Worm (Caenorhabditis elegans) whole organism, L1 larva: ENCODE results near the gene twk-5.

Experiments used
- C04F5.9 ChIP-seq: sonication (generic microtip); optimal IDR thresholded peaks from 2 replicates; lab custom pipeline; 2016; ENCODE audit warnings: missing genetic modification characterization, missing compliant biosample characterization
- C16A3.4 ChIP-seq: fragments of 150-350 bp; optimal IDR thresholded peaks from 2 replicates; lab custom pipeline; 2014; ENCODE audit warnings: missing biosample characterization, missing genetic modification characterization
- C34B4.2 ChIP-seq: sonication (generic microtip); optimal IDR thresholded peaks from 2 replicates; lab custom pipeline; 2017; ENCODE audit warnings: mild to moderate bottlenecking, missing genetic modification characterization, missing compliant biosample characterization
- F16B12.6 ChIP-seq: fragments of 150-350 bp; optimal IDR thresholded peaks from 2 replicates; lab custom pipeline; 2014; ENCODE audit warnings: missing biosample characterization, missing genetic modification characterization
- Y116A8C.19 ChIP-seq: sonication (generic microtip); optimal IDR thresholded peaks from 2 replicates; lab custom pipeline; 2016; ENCODE audit warnings: missing compliant biosample characterization, missing genetic modification characterization, borderline replicate concordance
- aha-1 ChIP-seq: fragments of 150-350 bp; optimal IDR thresholded peaks from 2 replicates; lab custom pipeline; 2014; ENCODE audit warnings: missing biosample characterization, missing genetic modification characterization
- aly-2 ChIP-seq: fragments of 150-350 bp; optimal IDR thresholded peaks from 2 replicates; lab custom pipeline; 2014; ENCODE audit warnings: missing biosample characterization, missing genetic modification characterization
- blmp-1 ChIP-seq: fragments of 150-350 bp; optimal IDR thresholded peaks from 2 replicates; lab custom pipeline; 2014; ENCODE audit warnings: missing biosample characterization, missing genetic modification characterization
- ceh-63 ChIP-seq: fragments of 200-800 bp; sonication (Bioruptor generic); optimal IDR thresholded peaks from 2 replicates; lab custom pipeline; 2018; ENCODE audit warnings: mild to moderate bottlenecking, missing genetic modification characterization, missing compliant biosample characterization
- ceh-82 ChIP-seq, 3 experiments: fragments of 150-350 bp in 1 of 3; sonication (generic microtip) in 2 of 3; optimal IDR thresholded peaks; 2 replicates each; lab custom pipeline; 2014 to 2017; ENCODE audit warnings: missing biosample characterization in 3 of 3, missing genetic modification characterization in 3 of 3
- ceh-90 ChIP-seq: sonication (generic microtip); optimal IDR thresholded peaks from 2 replicates; lab custom pipeline; 2016; ENCODE audit warnings: missing genetic modification characterization, missing compliant biosample characterization
- dpl-1 ChIP-seq, 3 experiments: fragments of 150-350 bp in 2 of 3; sonication (generic microtip) in 1 of 3; optimal IDR thresholded peaks; 2 replicates each; lab custom pipeline; 2014 to 2017; ENCODE audit warnings: missing biosample characterization in 3 of 3, missing genetic modification characterization in 3 of 3, missing genetic modification reagents in 3 of 3
- efl-3 ChIP-seq: fragments of 200-800 bp; sonication (Bioruptor generic); optimal IDR thresholded peaks from 2 replicates; lab custom pipeline; 2018; ENCODE audit warnings: mild to moderate bottlenecking, missing genetic modification characterization, missing compliant biosample characterization
- egl-27 ChIP-seq, 2 experiments: fragments of 150-350 bp in 1 of 2; sonication (generic microtip); optimal IDR thresholded peaks; 3 replicates each; lab custom pipeline; 2017 to 2018; ENCODE audit warnings: missing biosample characterization in 2 of 2, missing genetic modification characterization in 2 of 2, missing genetic modification reagents in 2 of 2
- elt-3 ChIP-seq, 6 experiments: fragments of 150-350 bp in 1 of 6; sonication (generic microtip); optimal IDR thresholded peaks; 2 replicates each; lab custom pipeline; 2017 to 2018; ENCODE audit warnings: missing biosample characterization in 6 of 6, missing genetic modification characterization in 6 of 6, inconsistent platforms in 1 of 6
- fkh-10 ChIP-seq: sonication (generic microtip); optimal IDR thresholded peaks from 2 replicates; lab custom pipeline; 2017; ENCODE audit warnings: missing biosample characterization, missing genetic modification reagents, missing genetic modification characterization
- fkh-8 ChIP-seq: sonication (generic microtip); optimal IDR thresholded peaks from 2 replicates; lab custom pipeline; 2016; ENCODE audit warnings: mild to moderate bottlenecking, missing genetic modification characterization, missing compliant biosample characterization
- grh-1 ChIP-seq: fragments of 200-800 bp; sonication (Bioruptor generic); IDR thresholded peaks from 2 replicates; pipeline ENCODE4 v1.3.6; 2022; ENCODE audit warnings: missing genetic modification reagents, missing genetic modification characterization, missing compliant biosample characterization
- hlh-17 ChIP-seq: fragments of 200-800 bp; sonication (Bioruptor generic); optimal IDR thresholded peaks from 2 replicates; lab custom pipeline; 2018; ENCODE audit warnings: missing genetic modification characterization, mild to moderate bottlenecking, missing compliant biosample characterization, moderate library complexity, borderline replicate concordance
- hlh-4 ChIP-seq: sonication (generic microtip); optimal IDR thresholded peaks from 2 replicates; lab custom pipeline; 2016; ENCODE audit warnings: mild to moderate bottlenecking, missing genetic modification characterization, missing compliant biosample characterization
- jun-1 ChIP-seq: fragments of 150-350 bp; optimal IDR thresholded peaks from 2 replicates; lab custom pipeline; 2014; ENCODE audit warnings: missing biosample characterization, missing genetic modification reagents, missing genetic modification characterization
- lin-13 ChIP-seq: fragments of 150-350 bp; optimal IDR thresholded peaks from 2 replicates; lab custom pipeline; 2014; ENCODE audit warnings: missing biosample characterization, missing genetic modification reagents, missing genetic modification characterization
- lin-14 ChIP-seq: fragments of 200-800 bp; sonication (Bioruptor generic); optimal IDR thresholded peaks from 2 replicates; lab custom pipeline; 2018; ENCODE audit warnings: mild to moderate bottlenecking, missing genetic modification characterization, moderate library complexity, missing compliant biosample characterization
- lin-35 ChIP-seq, 2 experiments: fragments of 150-350 bp; optimal IDR thresholded peaks; 2 replicates each; lab custom pipeline; 2014; ENCODE audit warnings: missing biosample characterization in 2 of 2, missing genetic modification characterization in 2 of 2, missing genetic modification reagents in 2 of 2
- lir-3 ChIP-seq: sonication (generic microtip); optimal IDR thresholded peaks from 2 replicates; lab custom pipeline; 2016; ENCODE audit warnings: mild to moderate bottlenecking, missing genetic modification characterization, moderate library complexity, missing compliant biosample characterization; ENCODE audit not compliant: poor library complexity
- lsy-2 ChIP-seq, 2 experiments: fragments of 150-350 bp; optimal IDR thresholded peaks; 2 replicates each; lab custom pipeline; 2014; ENCODE audit warnings: missing biosample characterization in 2 of 2, missing genetic modification characterization in 2 of 2
- mep-1 ChIP-seq: fragments of 150-350 bp; optimal IDR thresholded peaks from 2 replicates; lab custom pipeline; 2014; ENCODE audit warnings: missing biosample characterization, missing genetic modification characterization
- nhr-19 ChIP-seq: fragments of 200-800 bp; sonication (Bioruptor generic); conservative IDR thresholded peaks from 2 replicates; pipeline ENCODE4 v1.3.6; 2022; ENCODE audit warnings: missing genetic modification characterization, missing compliant biosample characterization
- nhr-20 ChIP-seq: sonication (generic microtip); optimal IDR thresholded peaks from 2 replicates; lab custom pipeline; 2016; ENCODE audit warnings: mild to moderate bottlenecking, missing genetic modification characterization, missing compliant biosample characterization
- nhr-237 ChIP-seq: fragments of 150-350 bp; optimal IDR thresholded peaks from 2 replicates; lab custom pipeline; 2014; ENCODE audit warnings: missing biosample characterization, missing genetic modification characterization
- nhr-47 ChIP-seq: sonication (generic microtip); optimal IDR thresholded peaks from 2 replicates; lab custom pipeline; 2016; ENCODE audit warnings: mild to moderate bottlenecking, missing genetic modification characterization, moderate library complexity, missing compliant biosample characterization
- nhr-71 ChIP-seq: sonication (generic microtip); optimal IDR thresholded peaks from 2 replicates; lab custom pipeline; 2016; ENCODE audit warnings: mild to moderate bottlenecking, missing genetic modification characterization, moderate library complexity, missing compliant biosample characterization
- nhr-84 ChIP-seq: sonication (generic microtip); optimal IDR thresholded peaks from 2 replicates; lab custom pipeline; 2017; ENCODE audit warnings: missing biosample characterization, missing genetic modification characterization
- nhr-85 ChIP-seq: sonication (generic microtip); peaks from one replicate; lab custom pipeline; 2016; ENCODE audit warnings: missing genetic modification characterization, inconsistent platforms, missing compliant biosample characterization
- pag-3 ChIP-seq: sonication (generic microtip); optimal IDR thresholded peaks from 2 replicates; lab custom pipeline; 2017; ENCODE audit warnings: missing genetic modification characterization, mild to moderate bottlenecking, missing compliant biosample characterization, antibody characterized with exemption, borderline replicate concordance; ENCODE audit not compliant: insufficient read depth
- pax-3 ChIP-seq: fragments of 200-800 bp; sonication (Bioruptor generic); optimal IDR thresholded peaks from 2 replicates; lab custom pipeline; 2018; ENCODE audit warnings: mild to moderate bottlenecking, missing genetic modification characterization, moderate library complexity, missing compliant biosample characterization
- skn-1 ChIP-seq: fragments of 150-350 bp; optimal IDR thresholded peaks from 2 replicates; lab custom pipeline; 2014; ENCODE audit warnings: missing biosample characterization, missing genetic modification characterization
- snpc-4 ChIP-seq: fragments of 150-350 bp; optimal IDR thresholded peaks from 2 replicates; lab custom pipeline; 2014; ENCODE audit warnings: missing biosample characterization, missing genetic modification characterization
- sptf-1 ChIP-seq: fragments of 150-350 bp; optimal IDR thresholded peaks from 2 replicates; lab custom pipeline; 2014; ENCODE audit warnings: missing biosample characterization, missing genetic modification characterization
- sup-37 ChIP-seq: fragments of 200-800 bp; sonication (Bioruptor generic); optimal IDR thresholded peaks from 2 replicates; lab custom pipeline; 2018; ENCODE audit warnings: mild to moderate bottlenecking, missing genetic modification characterization, missing compliant biosample characterization
- tbx-2 ChIP-seq: sonication (generic microtip); optimal IDR thresholded peaks from 2 replicates; lab custom pipeline; 2016; ENCODE audit warnings: missing genetic modification characterization, missing compliant biosample characterization
- unc-130 ChIP-seq: fragments of 150-350 bp; optimal IDR thresholded peaks from 2 replicates; lab custom pipeline; 2017; ENCODE audit warnings: missing biosample characterization, missing genetic modification characterization, inconsistent platforms
- unc-86 ChIP-seq: sonication (generic microtip); optimal IDR thresholded peaks from 2 replicates; lab custom pipeline; 2016; ENCODE audit warnings: missing genetic modification characterization, missing compliant biosample characterization
- unc-98 ChIP-seq: fragments of 200-800 bp; sonication (Bioruptor generic); IDR thresholded peaks from 2 replicates; pipeline ENCODE4 v1.3.6; 2022; ENCODE audit warnings: missing genetic modification characterization, missing compliant biosample characterization
- zag-1 ChIP-seq: fragments of 150-350 bp; optimal IDR thresholded peaks from 2 replicates; lab custom pipeline; 2014; ENCODE audit warnings: missing biosample characterization, missing genetic modification characterization
- zip-4 ChIP-seq: fragments of 200-800 bp; sonication (Bioruptor generic); optimal IDR thresholded peaks from 2 replicates; lab custom pipeline; 2018; ENCODE audit warnings: mild to moderate bottlenecking, missing genetic modification characterization, moderate library complexity, missing compliant biosample characterization
- ztf-11 ChIP-seq, 2 experiments: sonication (generic microtip); optimal IDR thresholded peaks; 2 replicates each; lab custom pipeline; 2016 to 2017; ENCODE audit warnings: missing genetic modification characterization in 2 of 2, missing biosample characterization in 1 of 2, missing compliant biosample characterization in 1 of 2
- ztf-4 ChIP-seq: fragments of 150-350 bp; optimal IDR thresholded peaks from 2 replicates; lab custom pipeline; 2014; ENCODE audit warnings: missing biosample characterization, missing genetic modification characterization

The twk-5 gene

ce11 chrII:11495307-11495706, 10.2 kb upstream of the twk-5 start, which contains the start of the genes ooc-3 and B0334.4 (continued):
- peak; percentile 16 for TF ChIP-seq C16A3.4 (tag; lab: Kevin White, UChicago)
- TF ChIP-seq unc-98 (GFP tag; lab: Robert Waterston, UW), result no peak
- no peak for TF ChIP-seq nhr-237 (tag; lab: Kevin White, UChicago)
- peak; percentile 27 for TF ChIP-seq nhr-71 (tag; lab: Kevin White, UChicago)
- TF ChIP-seq ceh-63 (GFP tag; lab: Kevin White, UChicago), result no peak
- TF ChIP-seq ceh-82 (tag; optimal IDR thresholded peaks at IDR 0.05; lab: Kevin White, UChicago), result peak in 2 of 3 experiments; percentile 18 to 48
- peak; percentile 44 to 60 for TF ChIP-seq lin-35 (GFP tag; optimal IDR thresholded peaks at IDR 0.05; lab: Kevin White, UChicago)
- peak; percentile 22 for TF ChIP-seq lin-14
- TF ChIP-seq lin-13 (GFP tag; lab: Kevin White, UChicago), result no peak
- TF ChIP-seq fkh-8 (tag; lab: Kevin White, UChicago), result no peak
- TF ChIP-seq mep-1 (tag; lab: Kevin White, UChicago), result peak; percentile 29
- TF ChIP-seq unc-86, result no peak
- TF ChIP-seq pag-3 (tag; lab: Kevin White, UChicago), result no peak
- no peak for TF ChIP-seq unc-130 (tag; lab: Kevin White, UChicago)
- peak; percentile 32 for TF ChIP-seq zip-4 (GFP tag; lab: Kevin White, UChicago)
- TF ChIP-seq grh-1 (GFP tag; lab: Robert Waterston, UW), result no peak
- TF ChIP-seq hlh-17 (GFP tag; lab: Kevin White, UChicago), result no peak
- no peak for TF ChIP-seq zag-1 (tag; lab: Kevin White, UChicago)
- peak; percentile 81 for TF ChIP-seq F16B12.6 (tag; lab: Kevin White, UChicago)

- TF ChIP-seq ztf-4 (tag; lab: Kevin White, UChicago), result no peak
- no peak for TF ChIP-seq fkh-10 (GFP tag; lab: Kevin White, UChicago)
- TF ChIP-seq jun-1 (tag; lab: Kevin White, UChicago), result no peak
- TF ChIP-seq zag-1 (tag; lab: Kevin White, UChicago), result no peak
- peak; percentile 49 for TF ChIP-seq nhr-19 (GFP tag; lab: Robert Waterston, UW)
- no peak for TF ChIP-seq snpc-4 (tag; lab: Kevin White, UChicago)
- TF ChIP-seq nhr-84 (tag; lab: Kevin White, UChicago), result no peak
- TF ChIP-seq efl-3 (GFP tag; lab: Kevin White, UChicago), result no peak
- peak; percentile 44 for TF ChIP-seq blmp-1 (tag; lab: Kevin White, UChicago)
- peak; percentile 28 for TF ChIP-seq mep-1 (tag; lab: Kevin White, UChicago)
- TF ChIP-seq elt-3 (tag; optimal IDR thresholded peaks at IDR 0.05; lab: Kevin White, UChicago), result peak in 1 of 6 experiments; percentile 21
- no peak for TF ChIP-seq pax-3 (tag; lab: Kevin White, UChicago)
- TF ChIP-seq lin-14, result peak; percentile 35
- peak; percentile 31 for TF ChIP-seq skn-1 (tag; lab: Kevin White, UChicago)
- TF ChIP-seq unc-86, result no peak
- peak; percentile 76 for TF ChIP-seq fkh-8 (tag; lab: Kevin White, UChicago)
- TF ChIP-seq sptf-1, result no peak
- no peak for TF ChIP-seq aly-2 (tag; lab: Kevin White, UChicago)
- TF ChIP-seq C34B4.2 (tag; lab: Kevin White, UChicago), result no peak
- TF ChIP-seq nhr-47 (tag; lab: Kevin White, UChicago), result peak; percentile 34
- no peak for TF ChIP-seq ztf-11 (tag; optimal IDR thresholded peaks at IDR 0.05; lab: Kevin White, UChicago)
- no peak for TF ChIP-seq C04F5.9 (tag; lab: Kevin White, UChicago)
- no peak for TF ChIP-seq lir-3 (tag; lab: Kevin White, UChicago)
- TF ChIP-seq unc-130 (tag; lab: Kevin White, UChicago), result no peak
- peak; percentile 29 to 40 for TF ChIP-seq lsy-2 (tag; optimal IDR thresholded peaks at IDR 0.05; lab: Kevin White, UChicago)
- peak; percentile 87 for TF ChIP-seq nhr-85 (tag; lab: Kevin White, UChicago)
- no peak for TF ChIP-seq hlh-4 (tag; lab: Kevin White, UChicago)
- TF ChIP-seq sup-37 (GFP tag; lab: Kevin White, UChicago), result no peak
- no peak for TF ChIP-seq unc-98 (GFP tag; lab: Robert Waterston, UW)
- no peak for TF ChIP-seq aha-1 (tag; lab: Kevin White, UChicago)
- TF ChIP-seq Y116A8C.19 (tag; lab: Kevin White, UChicago), result no peak
- TF ChIP-seq dpl-1 (GFP tag; optimal IDR thresholded peaks at IDR 0.05; lab: Kevin White, UChicago), result peak in 1 of 3 experiments; percentile 9
- TF ChIP-seq pag-3 (tag; lab: Kevin White, UChicago), result no peak
- peak; percentile 64 for TF ChIP-seq nhr-20
- no peak for TF ChIP-seq egl-27 (tag; optimal IDR thresholded peaks at IDR 0.05; lab: Kevin White, UChicago)
- no peak for TF ChIP-seq ceh-82 (tag; optimal IDR thresholded peaks at IDR 0.05; lab: Kevin White, UChicago)
- no peak for TF ChIP-seq ceh-63 (GFP tag; lab: Kevin White, UChicago)
- no peak for TF ChIP-seq ceh-90
- no peak for TF ChIP-seq tbx-2
These were observed 7.7 kb upstream of the twk-5 start, which contains the start of gene hacl-1 for ce11 chrII:11492843-11493242. Gene hacl-1 (minus strand): TSS chrII:11492963.
